Fruit fly (Drosophila melanogaster): ENCODE measurements around the gene CG14452.

CG14452 gene

dm6 chr3L:22695653-22696052 is at the start of gene CG14452:
Gene CG14452, plus strand, starts transcription at chr3L:22695953.
- no peak for TF ChIP-seq CG7045 (GFP tag; optimal IDR thresholded peaks at IDR 0.05)
- TF ChIP-seq bab1 (GFP tag; optimal IDR thresholded peaks at IDR 0.05): no peak
- no peak for TF ChIP-seq cnc (optimal IDR thresholded peaks at IDR 0.05)
- no peak for TF ChIP-seq tj (GFP tag; optimal IDR thresholded peaks at IDR 0.05)
- TF ChIP-seq Clk (GFP tag; optimal IDR thresholded peaks at IDR 0.05): no peak
- TF ChIP-seq toe (GFP tag; optimal IDR thresholded peaks at IDR 0.05): no peak
- no peak for TF ChIP-seq pad (GFP tag; optimal IDR thresholded peaks at IDR 0.05)
- TF ChIP-seq kay (GFP tag; ENCODE audit: borderline replicate concordance): no peak
- no peak for TF ChIP-seq CG5204 (GFP tag; optimal IDR thresholded peaks at IDR 0.05)
- TF ChIP-seq CG1620 (GFP tag; optimal IDR thresholded peaks at IDR 0.05): no peak
- no peak for TF ChIP-seq Crg-1 (GFP tag; optimal IDR thresholded peaks at IDR 0.05)
- no peak for TF ChIP-seq CG14711 (tag; optimal IDR thresholded peaks at IDR 0.05)
- no peak for TF ChIP-seq Mnt (GFP tag; optimal IDR thresholded peaks at IDR 0.05)
- no peak for TF ChIP-seq Hr96 (GFP tag; optimal IDR thresholded peaks at IDR 0.05)
- no peak for TF ChIP-seq ovo (GFP tag; optimal IDR thresholded peaks at IDR 0.05)
- no peak for TF ChIP-seq cic (GFP tag; optimal IDR thresholded peaks at IDR 0.05)
- no peak for TF ChIP-seq CG7101 (tag; optimal IDR thresholded peaks at IDR 0.05)
- TF ChIP-seq CG12768 (GFP tag; optimal IDR thresholded peaks at IDR 0.05): no peak
- no peak for TF ChIP-seq CG11617 (GFP tag; optimal IDR thresholded peaks at IDR 0.05)
- TF ChIP-seq CG33017 (tag; optimal IDR thresholded peaks at IDR 0.05): no peak

DNA sequence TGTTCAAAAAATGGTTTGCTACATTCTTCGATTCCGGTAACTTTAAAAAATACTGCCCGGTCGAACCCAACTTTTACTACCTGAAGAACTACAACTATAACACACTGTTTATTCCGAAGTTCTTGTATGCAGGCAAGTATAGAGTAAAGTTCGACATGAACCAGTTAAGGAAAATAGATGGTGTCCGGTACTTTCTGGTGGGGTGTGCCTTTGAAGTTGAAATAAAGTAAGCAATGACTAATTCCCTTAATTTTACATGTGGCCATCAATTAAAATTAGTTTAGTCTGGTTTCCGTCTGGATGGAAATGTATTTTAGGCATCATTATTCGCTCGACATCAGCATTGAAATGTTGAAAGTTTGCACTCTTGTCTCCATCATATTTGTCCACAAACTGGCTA is 49.7 kb upstream of the CG14452 start, which contains the start of gene CG33767:
Gene CG33767 (plus strand): TSS at position 301 of the 400 bp plus-strand sequence.
- no peak for TF ChIP-seq CG14711 (tag; optimal IDR thresholded peaks at IDR 0.05)
- TF ChIP-seq CG1620 (GFP tag; optimal IDR thresholded peaks at IDR 0.05): no peak
- TF ChIP-seq cnc (optimal IDR thresholded peaks at IDR 0.05): no peak
- TF ChIP-seq ovo (GFP tag; optimal IDR thresholded peaks at IDR 0.05): no peak
- TF ChIP-seq CG7045 (GFP tag; optimal IDR thresholded peaks at IDR 0.05): no peak
- no peak for TF ChIP-seq pad (GFP tag; optimal IDR thresholded peaks at IDR 0.05)
- no peak for TF ChIP-seq CG5204 (GFP tag; optimal IDR thresholded peaks at IDR 0.05)
- TF ChIP-seq tj (GFP tag; optimal IDR thresholded peaks at IDR 0.05): no peak
- TF ChIP-seq bab1 (GFP tag; optimal IDR thresholded peaks at IDR 0.05): no peak
- TF ChIP-seq Clk (GFP tag; optimal IDR thresholded peaks at IDR 0.05): no peak
- TF ChIP-seq CG33017 (tag; optimal IDR thresholded peaks at IDR 0.05): no peak
- TF ChIP-seq CG12768 (GFP tag; optimal IDR thresholded peaks at IDR 0.05): no peak
- TF ChIP-seq Crg-1 (GFP tag; optimal IDR thresholded peaks at IDR 0.05): no peak
- no peak for TF ChIP-seq cic (GFP tag; optimal IDR thresholded peaks at IDR 0.05)
- TF ChIP-seq Mnt (GFP tag; optimal IDR thresholded peaks at IDR 0.05): no peak
- no peak for TF ChIP-seq CG7101 (tag; optimal IDR thresholded peaks at IDR 0.05)

- TF ChIP-seq pad (GFP tag; optimal IDR thresholded peaks at IDR 0.05) (no peak), CG7045 (GFP tag; optimal IDR thresholded peaks at IDR 0.05) (no peak), bab1 (GFP tag; optimal IDR thresholded peaks at IDR 0.05) (no peak), CG7101 (tag; optimal IDR thresholded peaks at IDR 0.05) (no peak), kay (GFP tag; ENCODE audit: borderline replicate concordance) (no peak), CG14711 (tag; optimal IDR thresholded peaks at IDR 0.05) (no peak), Mnt (GFP tag; optimal IDR thresholded peaks at IDR 0.05) (no peak), Clk (GFP tag; optimal IDR thresholded peaks at IDR 0.05) (no peak), CG12768 (GFP tag; optimal IDR thresholded peaks at IDR 0.05) (no peak), ovo (GFP tag; optimal IDR thresholded peaks at IDR 0.05) (no peak), CG33017 (tag; optimal IDR thresholded peaks at IDR 0.05) (no peak), cnc (optimal IDR thresholded peaks at IDR 0.05) (no peak), Crg-1 (GFP tag; optimal IDR thresholded peaks at IDR 0.05) (no peak), tj (GFP tag; optimal IDR thresholded peaks at IDR 0.05) (no peak), Hr96 (GFP tag; optimal IDR thresholded peaks at IDR 0.05) (no peak), toe (GFP tag; optimal IDR thresholded peaks at IDR 0.05) (no peak), CG11617 (GFP tag; optimal IDR thresholded peaks at IDR 0.05) (no peak), cic (GFP tag; optimal IDR thresholded peaks at IDR 0.05) (no peak), CG5204 (GFP tag; optimal IDR thresholded peaks at IDR 0.05) (no peak)
These were observed 48.9 kb upstream of the CG14452 start, which contains the start of gene CG33768 for dm6 chr3L:22646863-22647262. Gene CG33768, plus strand, starts transcription at chr3L:22647163.

DNA sequence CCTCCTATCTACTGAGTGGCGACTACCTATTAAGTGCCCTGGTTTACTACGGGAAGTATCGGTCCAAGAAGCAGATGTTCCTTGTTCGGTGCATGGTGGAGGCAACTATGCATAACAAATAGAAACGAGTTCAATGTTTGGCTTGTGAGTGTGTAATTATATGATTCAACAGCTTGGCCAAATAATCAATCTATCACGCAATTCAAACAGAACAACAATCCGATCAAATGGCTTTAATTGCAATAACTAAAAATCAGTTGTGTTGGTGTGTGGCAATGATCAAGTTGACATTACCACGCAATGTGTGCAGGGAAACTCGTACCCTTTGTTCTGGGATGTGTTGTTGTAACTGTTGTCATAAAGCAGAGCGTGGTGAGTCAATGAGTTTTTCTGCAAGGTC is 48.1 kb upstream of the CG14452 start, which contains the start of gene CG33769:
Gene CG33769 (plus strand): TSS at position 301 of the 400 bp plus-strand sequence.
- TF ChIP-seq cnc (optimal IDR thresholded peaks at IDR 0.05) (no peak), ovo (GFP tag; optimal IDR thresholded peaks at IDR 0.05) (no peak), CG14711 (tag; optimal IDR thresholded peaks at IDR 0.05) (no peak), Crg-1 (GFP tag; optimal IDR thresholded peaks at IDR 0.05) (no peak), CG11617 (GFP tag; optimal IDR thresholded peaks at IDR 0.05) (no peak), Clk (GFP tag; optimal IDR thresholded peaks at IDR 0.05) (no peak), kay (GFP tag; ENCODE audit: borderline replicate concordance) (no peak), bab1 (GFP tag; optimal IDR thresholded peaks at IDR 0.05) (no peak), Mnt (GFP tag; optimal IDR thresholded peaks at IDR 0.05) (no peak), CG12768 (GFP tag; optimal IDR thresholded peaks at IDR 0.05) (no peak), Hr96 (GFP tag; optimal IDR thresholded peaks at IDR 0.05) (no peak), CG1620 (GFP tag; optimal IDR thresholded peaks at IDR 0.05) (no peak), pad (GFP tag; optimal IDR thresholded peaks at IDR 0.05) (no peak), tj (GFP tag; optimal IDR thresholded peaks at IDR 0.05) (no peak), CG33017 (tag; optimal IDR thresholded peaks at IDR 0.05) (no peak), CG7101 (tag; optimal IDR thresholded peaks at IDR 0.05) (no peak), toe (GFP tag; optimal IDR thresholded peaks at IDR 0.05) (no peak)

dm6 chr3L:22648372-22648771 is 47.4 kb upstream of the CG14452 start, which contains the start of gene CG33770:
Gene CG33770, plus strand, starts transcription at chr3L:22648672.
- no peak for TF ChIP-seq CG1620 (GFP tag; optimal IDR thresholded peaks at IDR 0.05)
- TF ChIP-seq tj (GFP tag; optimal IDR thresholded peaks at IDR 0.05): no peak
- TF ChIP-seq CG5204 (GFP tag; optimal IDR thresholded peaks at IDR 0.05): no peak
- TF ChIP-seq Mnt (GFP tag; optimal IDR thresholded peaks at IDR 0.05): no peak
- no peak for TF ChIP-seq pad (GFP tag; optimal IDR thresholded peaks at IDR 0.05)
- TF ChIP-seq kay (GFP tag; ENCODE audit: borderline replicate concordance): no peak
- TF ChIP-seq bab1 (GFP tag; optimal IDR thresholded peaks at IDR 0.05): no peak
- TF ChIP-seq ovo (GFP tag; optimal IDR thresholded peaks at IDR 0.05): no peak
- TF ChIP-seq cic (GFP tag; optimal IDR thresholded peaks at IDR 0.05): no peak
- TF ChIP-seq Crg-1 (GFP tag; optimal IDR thresholded peaks at IDR 0.05): no peak
- no peak for TF ChIP-seq CG7101 (tag; optimal IDR thresholded peaks at IDR 0.05)
- TF ChIP-seq CG11617 (GFP tag; optimal IDR thresholded peaks at IDR 0.05): no peak
- TF ChIP-seq Hr96 (GFP tag; optimal IDR thresholded peaks at IDR 0.05): no peak
- TF ChIP-seq cnc (optimal IDR thresholded peaks at IDR 0.05): no peak
- TF ChIP-seq Clk (GFP tag; optimal IDR thresholded peaks at IDR 0.05): no peak

All from whole organism, adult.